Worm (Caenorhabditis elegans) whole organism, L3 larva: ENCODE data around the gene F25B3.5.

ENCODE experiments used
- aly-2 ChIP-seq: fragments of 150-350 bp; optimal IDR thresholded peaks from 2 replicates; lab custom pipeline; 2014; ENCODE audit warnings: missing biosample characterization, missing genetic modification characterization
- ama-1 ChIP-seq: fragments of 150-350 bp; optimal IDR thresholded peaks from 2 replicates; lab custom pipeline; 2018
- ceh-16 ChIP-seq: sonication (generic microtip); optimal IDR thresholded peaks from 2 replicates; lab custom pipeline; 2017; ENCODE audit warnings: missing biosample characterization, missing genetic modification characterization
- ceh-28 ChIP-seq: fragments of 150-350 bp; optimal IDR thresholded peaks from 2 replicates; lab custom pipeline; 2014; ENCODE audit warnings: missing biosample characterization, missing genetic modification reagents, missing genetic modification characterization
- ceh-9 ChIP-seq: sonication (generic microtip); optimal IDR thresholded peaks from 2 replicates; lab custom pipeline; 2018; ENCODE audit warnings: missing biosample characterization, missing genetic modification characterization
- daf-12 ChIP-seq: fragments of 150-350 bp; optimal IDR thresholded peaks from 2 replicates; lab custom pipeline; 2014; ENCODE audit warnings: missing biosample characterization, missing genetic modification reagents, missing genetic modification characterization
- egl-27 ChIP-seq: sonication (generic microtip); optimal IDR thresholded peaks from 4 replicates; lab custom pipeline; 2017; ENCODE audit warnings: missing biosample characterization, missing genetic modification reagents, missing genetic modification characterization
- elt-1 ChIP-seq: fragments of 150-350 bp; optimal IDR thresholded peaks from 2 replicates; lab custom pipeline; 2014; ENCODE audit warnings: missing biosample characterization, missing genetic modification characterization
- elt-2 ChIP-seq: sonication (generic microtip); optimal IDR thresholded peaks from 2 replicates; lab custom pipeline; 2016; ENCODE audit warnings: missing genetic modification reagents, mild to moderate bottlenecking, missing genetic modification characterization, missing compliant biosample characterization
- elt-3 ChIP-seq, 3 experiments: fragments of 150-350 bp in 1 of 3; sonication (generic microtip) in 2 of 3; optimal IDR thresholded peaks; 2 replicates in 2 of 3; 4 replicates in 1 of 3; lab custom pipeline; 2014 to 2017; ENCODE audit warnings: missing biosample characterization in 3 of 3, missing genetic modification characterization in 3 of 3
- eor-1 ChIP-seq, 2 experiments: fragments of 150-350 bp; optimal IDR thresholded peaks; 2 replicates each; lab custom pipeline; 2014 to 2018; ENCODE audit warnings: missing biosample characterization in 2 of 2, missing genetic modification characterization in 2 of 2
- fkh-10 ChIP-seq: sonication (generic microtip); optimal IDR thresholded peaks from 2 replicates; lab custom pipeline; 2017; ENCODE audit warnings: missing biosample characterization, missing genetic modification reagents, missing genetic modification characterization
- fkh-2 ChIP-seq: fragments of 150-350 bp; optimal IDR thresholded peaks from 2 replicates; lab custom pipeline; 2014; ENCODE audit warnings: missing biosample characterization, missing genetic modification reagents, missing genetic modification characterization
- hmg-11 ChIP-seq: sonication (generic microtip); optimal IDR thresholded peaks from 2 replicates; lab custom pipeline; 2016; ENCODE audit warnings: missing genetic modification characterization, missing compliant biosample characterization
- lin-15B ChIP-seq: fragments of 150-350 bp; optimal IDR thresholded peaks from 2 replicates; lab custom pipeline; 2014; ENCODE audit warnings: missing biosample characterization, missing genetic modification characterization
- lsy-12 ChIP-seq: sonication (generic microtip); optimal IDR thresholded peaks from 2 replicates; lab custom pipeline; 2016; ENCODE audit warnings: mild to moderate bottlenecking, missing genetic modification characterization, missing compliant biosample characterization
- nfya-1 ChIP-seq: sonication (generic microtip); optimal IDR thresholded peaks from 2 replicates; lab custom pipeline; 2017; ENCODE audit warnings: missing genetic modification characterization, mild to moderate bottlenecking, missing compliant biosample characterization, antibody characterized with exemption, moderate library complexity; ENCODE audit not compliant: insufficient read depth
- nhr-11 ChIP-seq: fragments of 150-350 bp; optimal IDR thresholded peaks from 2 replicates; lab custom pipeline; 2014; ENCODE audit warnings: missing biosample characterization, missing genetic modification characterization
- nhr-12 ChIP-seq: fragments of 150-350 bp; optimal IDR thresholded peaks from 2 replicates; lab custom pipeline; 2014; ENCODE audit warnings: missing biosample characterization, missing genetic modification characterization
- nhr-23 ChIP-seq: fragments of 150-350 bp; optimal IDR thresholded peaks from 2 replicates; lab custom pipeline; 2014; ENCODE audit warnings: missing biosample characterization, missing genetic modification reagents, missing genetic modification characterization
- nhr-237 ChIP-seq: fragments of 150-350 bp; optimal IDR thresholded peaks from 2 replicates; lab custom pipeline; 2014; ENCODE audit warnings: missing biosample characterization, missing genetic modification characterization
- nhr-25 ChIP-seq: sonication (generic microtip); optimal IDR thresholded peaks from 2 replicates; lab custom pipeline; 2017; ENCODE audit warnings: missing biosample characterization, missing genetic modification characterization
- nhr-28 ChIP-seq: fragments of 150-350 bp; optimal IDR thresholded peaks from 2 replicates; lab custom pipeline; 2014; ENCODE audit warnings: missing biosample characterization, missing genetic modification characterization
- nhr-43 ChIP-seq: sonication (generic microtip); optimal IDR thresholded peaks from 2 replicates; lab custom pipeline; 2016; ENCODE audit warnings: mild to moderate bottlenecking, missing genetic modification characterization, missing compliant biosample characterization; ENCODE audit not compliant: poor library complexity, severe bottlenecking
- nhr-67 ChIP-seq: fragments of 150-350 bp; optimal IDR thresholded peaks from 2 replicates; lab custom pipeline; 2014; ENCODE audit warnings: missing biosample characterization, missing genetic modification characterization
- nhr-76 ChIP-seq: fragments of 150-350 bp; sonication (generic microtip); optimal IDR thresholded peaks from 5 replicates; lab custom pipeline; 2014; ENCODE audit warnings: missing biosample characterization, missing genetic modification characterization
- nhr-77 ChIP-seq: fragments of 150-350 bp; optimal IDR thresholded peaks from 2 replicates; lab custom pipeline; 2014; ENCODE audit warnings: missing biosample characterization, missing genetic modification characterization
- pha-4 ChIP-seq: fragments of 150-350 bp; optimal IDR thresholded peaks from 2 replicates; lab custom pipeline; 2014; ENCODE audit warnings: missing biosample characterization, missing genetic modification reagents, missing genetic modification characterization
- skn-1 ChIP-seq: fragments of 150-350 bp; optimal IDR thresholded peaks from 2 replicates; lab custom pipeline; 2014; ENCODE audit warnings: missing biosample characterization, missing genetic modification characterization
- unc-39 ChIP-seq: sonication (generic microtip); optimal IDR thresholded peaks from 4 replicates; lab custom pipeline; 2017; ENCODE audit warnings: missing biosample characterization, missing genetic modification characterization
- unc-62 ChIP-seq: fragments of 150-350 bp; sonication (generic microtip); optimal IDR thresholded peaks from 4 replicates; lab custom pipeline; 2014; ENCODE audit warnings: missing biosample characterization, missing genetic modification reagents, missing genetic modification characterization
- zag-1 ChIP-seq: fragments of 150-350 bp; optimal IDR thresholded peaks from 2 replicates; lab custom pipeline; 2014; ENCODE audit warnings: missing biosample characterization, missing genetic modification characterization
- ztf-11 ChIP-seq: fragments of 150-350 bp; optimal IDR thresholded peaks from 2 replicates; lab custom pipeline; 2014; ENCODE audit warnings: missing biosample characterization, missing genetic modification characterization
- ztf-4 ChIP-seq: fragments of 150-350 bp; optimal IDR thresholded peaks from 2 replicates; lab custom pipeline; 2014; ENCODE audit warnings: missing biosample characterization, missing genetic modification characterization

The F25B3.5 gene

ce11 chrV:9570197-9570596, at the start of gene F25B3.5:
F25B3.5 (minus strand) TSS chrV:9570297.
- no peak for TF ChIP-seq fkh-10 (GFP tag; lab: Kevin White, UChicago)

ce11 chrV:9619850-9620249, 49.8 kb upstream of the F25B3.5 start, which contains the start of gene idpc-6:
idpc-6 (plus strand) TSS chrV:9620150.
- TF ChIP-seq ama-1 (lab: Kevin White, UChicago) (no peak), pha-4 (tag; lab: Kevin White, UChicago) (no peak), unc-39 (tag; lab: Kevin White, UChicago) (no peak), nhr-11 (no peak), nhr-67 (tag; lab: Kevin White, UChicago) (no peak), egl-27 (tag; lab: Kevin White, UChicago) (no peak), nhr-28 (tag; lab: Kevin White, UChicago) (no peak)

DNA sequence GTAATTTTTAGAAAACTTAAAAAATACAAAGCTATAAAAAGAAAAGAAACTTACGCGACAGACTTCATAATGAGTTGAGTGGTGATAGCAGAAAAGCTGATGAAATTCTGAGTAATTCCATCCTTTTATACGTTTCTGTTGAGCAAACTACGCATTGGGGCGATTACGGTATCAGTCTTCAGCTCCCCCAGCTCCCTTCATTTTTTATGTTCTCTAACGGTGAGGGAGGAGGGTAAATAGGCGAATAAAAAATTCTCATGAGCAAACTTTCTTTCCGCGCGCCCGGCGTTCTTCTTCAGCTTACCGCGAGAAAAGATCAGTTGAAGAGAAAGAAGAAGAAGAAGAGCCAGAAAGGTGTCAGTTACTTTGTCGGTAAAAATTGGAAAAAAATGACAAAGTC, 48.8 kb upstream of the F25B3.5 start, which contains the start of gene idpc-7:
Gene idpc-7 (minus strand): TSS at position 101 of the 400 bp plus-strand sequence.
- TF ChIP-seq aly-2 (tag; lab: Kevin White, UChicago) (no peak), ceh-9 (tag; lab: Kevin White, UChicago) (no peak), ztf-11 (tag; lab: Kevin White, UChicago) (no peak), ztf-4 (no peak), eor-1 (tag; optimal IDR thresholded peaks at IDR 0.05; lab: Kevin White, UChicago) (no peak), egl-27 (tag; lab: Kevin White, UChicago) (no peak), elt-3 (tag; optimal IDR thresholded peaks at IDR 0.05; lab: Kevin White, UChicago) (no peak), unc-62 (no peak), elt-1 (no peak), zag-1 (tag; lab: Kevin White, UChicago) (no peak), nhr-28 (tag; lab: Kevin White, UChicago) (no peak), lsy-12 (tag; lab: Kevin White, UChicago) (no peak), nhr-67 (tag; lab: Kevin White, UChicago) (no peak), ama-1 (lab: Kevin White, UChicago) (no peak), skn-1 (tag; lab: Kevin White, UChicago) (no peak), lin-15B (no peak), daf-12 (no peak)

ce11 chrV:9618420-9618819, 48.3 kb upstream of the F25B3.5 start:
- TF ChIP-seq fkh-2 (tag; lab: Kevin White, UChicago) (no peak), pha-4 (tag; lab: Kevin White, UChicago) (no peak), nhr-43 (tag; lab: Kevin White, UChicago) (no peak), ceh-9 (tag; lab: Kevin White, UChicago) (no peak), nhr-77 (no peak), ceh-28 (no peak), lin-15B (no peak), zag-1 (tag; lab: Kevin White, UChicago) (no peak), hmg-11 (tag; lab: Kevin White, UChicago) (no peak), elt-2 (tag; lab: Kevin White, UChicago) (no peak), nhr-237 (tag; lab: Kevin White, UChicago) (no peak), nhr-23 (tag; lab: Kevin White, UChicago) (no peak), aly-2 (tag; lab: Kevin White, UChicago) (no peak)

- no peak for TF ChIP-seq ceh-16 (tag; lab: Kevin White, UChicago)
- no peak for TF ChIP-seq ztf-11 (tag; lab: Kevin White, UChicago)
- TF ChIP-seq unc-39 (tag; lab: Kevin White, UChicago): no peak
- TF ChIP-seq ama-1 (lab: Kevin White, UChicago): no peak
- no peak for TF ChIP-seq nhr-25 (tag; lab: Kevin White, UChicago)
- no peak for TF ChIP-seq nfya-1 (tag; lab: Kevin White, UChicago)
- no peak for TF ChIP-seq nhr-77
- TF ChIP-seq ztf-4: no peak
- no peak for TF ChIP-seq zag-1 (tag; lab: Kevin White, UChicago)
- TF ChIP-seq nhr-12: no peak
- no peak for TF ChIP-seq unc-62
- TF ChIP-seq nhr-76 (tag; lab: Kevin White, UChicago): no peak
Observed at ce11 chrV:9616687-9617086, 46.6 kb upstream of the F25B3.5 start.
